Fruit fly (Drosophila melanogaster) whole organism, pupa: Measurements from ENCODE around the gene loh.

ENCODE experiments used
- CG10348 ChIP-seq: fragments of 200-800 bp; sonication (Bioruptor generic); IDR thresholded peaks from 2 replicates; pipeline ENCODE4 v1.3.6; 2022; ENCODE audit warnings: missing biosample characterization, missing genetic modification characterization
- CG12605 ChIP-seq: fragments of 200-800 bp; sonication (Bioruptor generic); IDR thresholded peaks from 2 replicates; pipeline ENCODE4 v1.3.6; 2022; ENCODE audit warnings: missing biosample characterization, missing genetic modification characterization
- CG13204 ChIP-seq: fragments of 200-800 bp; sonication (Bioruptor generic); optimal IDR thresholded peaks from 2 replicates; lab custom pipeline; 2018; ENCODE audit warnings: missing biosample characterization, mild to moderate bottlenecking, missing genetic modification characterization, moderate library complexity
- CG14655 ChIP-seq: fragments of 200-800 bp; sonication (Bioruptor generic); optimal IDR thresholded peaks from 3 replicates; lab custom pipeline; 2017; ENCODE audit warnings: mild to moderate bottlenecking, missing biosample characterization, missing genetic modification reagents, missing genetic modification characterization
- CG15710 ChIP-seq: fragments of 200-800 bp; sonication (Bioruptor generic); optimal IDR thresholded peaks from 2 replicates; lab custom pipeline; 2018; ENCODE audit warnings: missing biosample characterization, mild to moderate bottlenecking, missing genetic modification characterization, moderate library complexity
- CG17806 ChIP-seq: fragments of 200-800 bp; sonication (Bioruptor generic); optimal IDR thresholded peaks from 2 replicates; lab custom pipeline; 2018; ENCODE audit warnings: missing biosample characterization, mild to moderate bottlenecking, missing genetic modification characterization, moderate library complexity
- CG32121 ChIP-seq: fragments of 200-800 bp; sonication (Bioruptor generic); IDR thresholded peaks from 2 replicates; pipeline ENCODE4 v1.3.6; 2022; ENCODE audit warnings: missing biosample characterization, missing genetic modification characterization
- CG34367 ChIP-seq: fragments of 200-800 bp; sonication (Bioruptor generic); optimal IDR thresholded peaks from 2 replicates; lab custom pipeline; 2018; ENCODE audit warnings: missing biosample characterization, mild to moderate bottlenecking, missing genetic modification characterization
- CG4496 ChIP-seq: fragments of 200-800 bp; sonication (Bioruptor generic); IDR thresholded peaks from 3 replicates; pipeline ENCODE4 v1.3.6; 2022; ENCODE audit warnings: missing biosample characterization, missing genetic modification characterization
- CG8159 ChIP-seq: fragments of 200-800 bp; sonication (Bioruptor generic); optimal IDR thresholded peaks from 3 replicates; lab custom pipeline; 2018; ENCODE audit warnings: missing biosample characterization, mild to moderate bottlenecking, missing genetic modification characterization, moderate library complexity
- CG8301 ChIP-seq: fragments of 200-800 bp; sonication (Bioruptor generic); optimal IDR thresholded peaks from 2 replicates; lab custom pipeline; 2018; ENCODE audit warnings: missing biosample characterization, mild to moderate bottlenecking, missing genetic modification characterization
- CG9948 ChIP-seq: fragments of 200-800 bp; sonication (Bioruptor generic); optimal IDR thresholded peaks from 2 replicates; lab custom pipeline; 2018; ENCODE audit warnings: missing biosample characterization, mild to moderate bottlenecking, missing genetic modification characterization, moderate library complexity
- D1 ChIP-seq: fragments of 200-800 bp; sonication (Bioruptor generic); optimal IDR thresholded peaks from 2 replicates; lab custom pipeline; 2018; ENCODE audit warnings: missing biosample characterization, mild to moderate bottlenecking, missing genetic modification characterization, moderate library complexity
- EcR ChIP-seq: fragments of 200-800 bp; sonication (Bioruptor generic); optimal IDR thresholded peaks from 3 replicates; lab custom pipeline; 2019; ENCODE audit warnings: missing biosample characterization, missing genetic modification characterization, mild to moderate bottlenecking, moderate library complexity, missing genetic modification reagents
- Ets98B ChIP-seq: fragments of 200-800 bp; sonication (Bioruptor generic); IDR thresholded peaks from 2 replicates; pipeline ENCODE4 v1.3.6; 2022; ENCODE audit warnings: missing biosample characterization, missing genetic modification characterization
- Pif1A ChIP-seq: fragments of 200-800 bp; sonication (Bioruptor generic); optimal IDR thresholded peaks from 3 replicates; lab custom pipeline; 2016; ENCODE audit warnings: missing biosample characterization, missing genetic modification characterization
- Pif1B ChIP-seq: fragments of 200-800 bp; sonication (Bioruptor generic); optimal IDR thresholded peaks from 3 replicates; lab custom pipeline; 2016; ENCODE audit warnings: missing biosample characterization, missing genetic modification characterization
- Snoo ChIP-seq: fragments of 200-800 bp; sonication (Bioruptor generic); optimal IDR thresholded peaks from 3 replicates; lab custom pipeline; 2017; ENCODE audit warnings: missing biosample characterization, mild to moderate bottlenecking, missing genetic modification characterization, inconsistent platforms
- fd96Ca ChIP-seq: fragments of 200-800 bp; sonication (Bioruptor generic); IDR thresholded peaks from 3 replicates; pipeline ENCODE4 v1.3.6; 2022; ENCODE audit warnings: missing biosample characterization, missing genetic modification characterization
- gl ChIP-seq: fragments of 200-800 bp; sonication (Bioruptor generic); optimal IDR thresholded peaks from 2 replicates; lab custom pipeline; 2018; ENCODE audit warnings: missing biosample characterization, mild to moderate bottlenecking, missing genetic modification characterization
- rn ChIP-seq: fragments of 200-800 bp; sonication (Bioruptor generic); IDR thresholded peaks from 2 replicates; pipeline ENCODE4 v1.3.6; 2022; ENCODE audit warnings: missing biosample characterization, missing genetic modification characterization

loh gene

dm6 chr2L:10466865-10467270, 24.5 kb downstream of the loh start:
- TF ChIP-seq Pif1B (GFP tag; lab: Kevin White, UChicago) = no peak
- TF ChIP-seq CG14655 (GFP tag; lab: Kevin White, UChicago) = peak; percentile 59
- TF ChIP-seq CG32121 (GFP tag; lab: Robert Waterston, UW) = 0 out of 2 replicates have a peak, but pooled peaks have one; percentile 45
- no peak for TF ChIP-seq fd96Ca
- peak; percentile 25 for TF ChIP-seq Pif1A (GFP tag; lab: Kevin White, UChicago)
- peak; percentile 38 for TF ChIP-seq CG8301

dm6 chr2L:10468388-10468787, 26.1 kb downstream of the loh start:
- TF ChIP-seq Pif1B (GFP tag; lab: Kevin White, UChicago) (peak; percentile 58), CG34367 (peak; percentile 56), gl (tag; lab: Kevin White, UChicago) (no peak), Ets98B (GFP tag; lab: Robert Waterston, UW) (peak; percentile 51; the same call in 1 of the 2 replicates), CG14655 (GFP tag; lab: Kevin White, UChicago) (peak; percentile 59), rn (GFP tag; lab: Robert Waterston, UW) (peak; percentile 17; the same call in 1 of the 2 replicates), CG13204 (GFP tag; lab: Kevin White, UChicago) (no peak), CG17806 (tag; lab: Kevin White, UChicago) (peak; percentile 64), CG12605 (GFP tag; lab: Robert Waterston, UW) (no peak), EcR (no peak), fd96Ca (no peak), CG9948 (tag; lab: Kevin White, UChicago) (peak; percentile 23), CG32121 (GFP tag; lab: Robert Waterston, UW) (peak; percentile 67), D1 (tag; lab: Kevin White, UChicago) (no peak), Snoo (tag; lab: Kevin White, UChicago) (peak; percentile 11), CG4496 (GFP tag; lab: Robert Waterston, UW) (peak; percentile 78), CG15710 (tag; lab: Kevin White, UChicago) (peak; percentile 70), CG10348 (GFP tag; lab: Robert Waterston, UW) (no peak), Pif1A (GFP tag; lab: Kevin White, UChicago) (peak; percentile 48), CG8159 (tag; lab: Kevin White, UChicago) (peak; percentile 72), CG8301 (peak; percentile 43)

- TF ChIP-seq CG9948 (tag; lab: Kevin White, UChicago) (no peak), EcR (no peak), Pif1B (GFP tag; lab: Kevin White, UChicago) (no peak), Ets98B (GFP tag; lab: Robert Waterston, UW) (no peak), D1 (tag; lab: Kevin White, UChicago) (no peak), CG10348 (GFP tag; lab: Robert Waterston, UW) (no peak), Pif1A (GFP tag; lab: Kevin White, UChicago) (no peak), CG34367 (no peak), Snoo (tag; lab: Kevin White, UChicago) (no peak), CG8159 (tag; lab: Kevin White, UChicago) (no peak), CG4496 (GFP tag; lab: Robert Waterston, UW) (no peak), CG12605 (GFP tag; lab: Robert Waterston, UW) (no peak), gl (tag; lab: Kevin White, UChicago) (no peak), CG14655 (GFP tag; lab: Kevin White, UChicago) (no peak), rn (GFP tag; lab: Robert Waterston, UW) (no peak), CG32121 (GFP tag; lab: Robert Waterston, UW) (no peak), CG8301 (no peak), CG17806 (tag; lab: Kevin White, UChicago) (no peak)
- TF ChIP-seq, all 21 proteins: peak for 0
Measured at dm6 chr2L:10468978-10469377, 26.6 kb downstream of the loh start.

dm6 chr2L:10470211-10470610, 27.9 kb downstream of the loh start:
- TF ChIP-seq CG32121 (GFP tag; lab: Robert Waterston, UW) (0 out of 2 replicates have a peak, but pooled peaks have one; percentile 11), fd96Ca (no peak)

dm6 chr2L:10472257-10472656, 29.9 kb downstream of the loh start:
- TF ChIP-seq CG4496 (GFP tag; lab: Robert Waterston, UW) (no peak), Ets98B (GFP tag; lab: Robert Waterston, UW) (no peak), D1 (tag; lab: Kevin White, UChicago) (no peak), Snoo (tag; lab: Kevin White, UChicago) (no peak), CG9948 (tag; lab: Kevin White, UChicago) (no peak), fd96Ca (no peak), rn (GFP tag; lab: Robert Waterston, UW) (no peak), CG15710 (tag; lab: Kevin White, UChicago) (no peak), gl (tag; lab: Kevin White, UChicago) (no peak), CG34367 (no peak)

dm6 chr2L:10474268-10474678, 31.9 kb downstream of the loh start, which contains the start of gene RluA-1:
Gene RluA-1 (minus strand): TSS chr2L:10474349.
- TF ChIP-seq Ets98B (GFP tag; lab: Robert Waterston, UW) (peak; percentile 99), EcR (no peak), CG13204 (GFP tag; lab: Kevin White, UChicago) (no peak), D1 (tag; lab: Kevin White, UChicago) (peak; percentile 95), rn (GFP tag; lab: Robert Waterston, UW) (peak; percentile 96), CG34367 (peak; percentile 96), CG10348 (GFP tag; lab: Robert Waterston, UW) (peak; percentile 86), CG32121 (GFP tag; lab: Robert Waterston, UW) (peak; percentile 99), gl (tag; lab: Kevin White, UChicago) (peak; percentile 92), CG12605 (GFP tag; lab: Robert Waterston, UW) (peak; percentile 98), CG8301 (peak; percentile 98), CG17806 (tag; lab: Kevin White, UChicago) (peak; percentile 98), CG15710 (tag; lab: Kevin White, UChicago) (peak; percentile 97), CG8159 (tag; lab: Kevin White, UChicago) (peak; percentile 98), CG4496 (GFP tag; lab: Robert Waterston, UW) (peak; percentile 99), Snoo (tag; lab: Kevin White, UChicago) (peak; percentile 85), Pif1B (GFP tag; lab: Kevin White, UChicago) (peak; percentile 98), Pif1A (GFP tag; lab: Kevin White, UChicago) (peak; percentile 92), fd96Ca (peak; percentile 99), CG9948 (tag; lab: Kevin White, UChicago) (peak; percentile 98), CG14655 (GFP tag; lab: Kevin White, UChicago) (peak; percentile 99)
- TF ChIP-seq, all 21 proteins: peak for 19
